Fruit fly (Drosophila melanogaster) whole organism, embryonic: Measurements from ENCODE around the gene CG15308.
A peak's percentile ranks its signal among the peaks of the same experiment; 100 is the strongest.

ENCODE experiments used
- CG10147 ChIP-seq: fragments of 200-800 bp; sonication (Bioruptor generic); optimal IDR thresholded peaks from 2 replicates; lab custom pipeline; 2019; ENCODE audit warnings: missing biosample characterization, mild to moderate bottlenecking, missing genetic modification characterization, moderate library complexity
- CG15073 ChIP-seq: fragments of 200-800 bp; sonication (Bioruptor generic); optimal IDR thresholded peaks from 2 replicates; lab custom pipeline; 2016; ENCODE audit warnings: missing biosample characterization, missing genetic modification characterization
- CG1603 ChIP-seq: fragments of 200-800 bp; sonication (Bioruptor generic); optimal IDR thresholded peaks from 2 replicates; lab custom pipeline; 2019; ENCODE audit warnings: missing biosample characterization, mild to moderate bottlenecking, missing genetic modification characterization, moderate library complexity
- CG16815 ChIP-seq: fragments of 200-800 bp; sonication (Bioruptor generic); optimal IDR thresholded peaks from 3 replicates; lab custom pipeline; 2017; ENCODE audit warnings: missing biosample characterization, mild to moderate bottlenecking, missing genetic modification characterization
- CG17186 ChIP-seq: fragments of 200-800 bp; sonication (Bioruptor generic); optimal IDR thresholded peaks from 3 replicates; lab custom pipeline; 2017; ENCODE audit warnings: missing biosample characterization, missing genetic modification reagents, missing genetic modification characterization
- CG2116 ChIP-seq: fragments of 200-800 bp; sonication (Bioruptor generic); optimal IDR thresholded peaks from 3 replicates; lab custom pipeline; 2018; ENCODE audit warnings: missing biosample characterization, mild to moderate bottlenecking, missing genetic modification characterization
- CG2199 ChIP-seq: fragments of 200-800 bp; sonication (Bioruptor generic); IDR thresholded peaks from 3 replicates; pipeline ENCODE4 v1.3.6; 2022; ENCODE audit warnings: missing biosample characterization, missing genetic modification characterization
- CG2712 ChIP-seq: fragments of 200-800 bp; optimal IDR thresholded peaks from 3 replicates; lab custom pipeline; 2019; ENCODE audit warnings: missing biosample characterization, mild to moderate bottlenecking, missing genetic modification characterization, moderate library complexity
- CG30020 ChIP-seq: fragments of 200-800 bp; optimal IDR thresholded peaks from 2 replicates; lab custom pipeline; 2019; ENCODE audit warnings: missing biosample characterization, mild to moderate bottlenecking, missing genetic modification characterization, moderate library complexity
- CG33557 ChIP-seq: fragments of 200-800 bp; sonication (Bioruptor generic); optimal IDR thresholded peaks from 2 replicates; lab custom pipeline; 2019; ENCODE audit warnings: missing biosample characterization, mild to moderate bottlenecking, missing genetic modification characterization, moderate library complexity
- CG42726 ChIP-seq: fragments of 200-800 bp; sonication (Bioruptor generic); IDR thresholded peaks from 2 replicates; pipeline ENCODE4 v1.3.6; 2022; ENCODE audit warnings: missing biosample characterization, missing genetic modification characterization; ENCODE audit not compliant: partially characterized antibody
- CG4282 ChIP-seq: fragments of 200-800 bp; sonication (Bioruptor generic); optimal IDR thresholded peaks from 2 replicates; lab custom pipeline; 2016; ENCODE audit warnings: missing biosample characterization, missing genetic modification characterization
- CG4424 ChIP-seq: fragments of 200-800 bp; sonication (Bioruptor generic); optimal IDR thresholded peaks from 3 replicates; lab custom pipeline; 2016; ENCODE audit warnings: missing biosample characterization, missing genetic modification characterization
- CG7786 ChIP-seq: fragments of 200-800 bp; sonication (Bioruptor generic); optimal IDR thresholded peaks from 2 replicates; lab custom pipeline; 2016; ENCODE audit warnings: missing biosample characterization, missing genetic modification characterization
- CG7839 ChIP-seq: fragments of 200-800 bp; sonication (Bioruptor generic); optimal IDR thresholded peaks from 3 replicates; lab custom pipeline; 2018; ENCODE audit warnings: missing biosample characterization, mild to moderate bottlenecking, missing genetic modification characterization, moderate library complexity
- CG8765 ChIP-seq: fragments of 200-800 bp; sonication (Bioruptor generic); IDR thresholded peaks from 2 replicates; pipeline ENCODE4 v1.3.6; 2022; ENCODE audit warnings: missing biosample characterization, missing genetic modification characterization
- CG9876 ChIP-seq: fragments of 200-800 bp; sonication (Bioruptor generic); optimal IDR thresholded peaks from 2 replicates; lab custom pipeline; 2016; ENCODE audit warnings: missing biosample characterization, missing genetic modification characterization
- CTCF ChIP-seq: fragments of 200-800 bp; sonication (Bioruptor generic); optimal IDR thresholded peaks from 2 replicates; lab custom pipeline; 2017; ENCODE audit warnings: missing biosample characterization, mild to moderate bottlenecking, missing genetic modification characterization, moderate library complexity
- Dad ChIP-seq: fragments of 200-800 bp; sonication (Bioruptor generic); optimal IDR thresholded peaks from 3 replicates; lab custom pipeline; 2016; ENCODE audit warnings: missing biosample characterization, missing genetic modification characterization
- Dref ChIP-seq: fragments of 200-800 bp; sonication (Bioruptor generic); IDR thresholded peaks from 2 replicates; pipeline ENCODE4 v1.3.6; 2022; ENCODE audit warnings: missing biosample characterization, missing genetic modification characterization
- ERR ChIP-seq: fragments of 200-800 bp; sonication (Bioruptor generic); optimal IDR thresholded peaks from 2 replicates; lab custom pipeline; 2016; ENCODE audit warnings: missing biosample characterization, missing genetic modification characterization
- Fer2 ChIP-seq: fragments of 200-800 bp; sonication (Bioruptor generic); optimal IDR thresholded peaks from 2 replicates; lab custom pipeline; 2018; ENCODE audit warnings: missing biosample characterization, mild to moderate bottlenecking, missing genetic modification characterization, moderate library complexity
- Fer3 ChIP-seq: fragments of 200-800 bp; sonication (Bioruptor generic); optimal IDR thresholded peaks from 2 replicates; lab custom pipeline; 2018; ENCODE audit warnings: missing biosample characterization, mild to moderate bottlenecking, missing genetic modification characterization, moderate library complexity
- Hr3 ChIP-seq: fragments of 200-800 bp; sonication (Bioruptor generic); optimal IDR thresholded peaks from 3 replicates; lab custom pipeline; 2016; ENCODE audit warnings: missing biosample characterization, missing genetic modification characterization
- Hr78 ChIP-seq, 2 experiments: fragments of 200-800 bp in 1 of 2; fragments of >200 bp in 1 of 2; sonication (Bioruptor generic) in 1 of 2; optimal IDR thresholded peaks; 2 replicates each; lab custom pipeline; 2017 to 2019; ENCODE audit warnings: missing biosample characterization in 2 of 2, missing genetic modification characterization in 2 of 2, mild to moderate bottlenecking in 1 of 2, moderate library complexity in 1 of 2
- MESR4 ChIP-seq: fragments of 200-800 bp; sonication (Bioruptor generic); optimal IDR thresholded peaks from 2 replicates; lab custom pipeline; 2018; ENCODE audit warnings: missing biosample characterization, mild to moderate bottlenecking, missing genetic modification characterization, moderate library complexity
- Nf-YC ChIP-seq: fragments of 200-800 bp; optimal IDR thresholded peaks from 3 replicates; lab custom pipeline; 2019; ENCODE audit warnings: missing biosample characterization, mild to moderate bottlenecking, missing genetic modification characterization, moderate library complexity
- Oli ChIP-seq: fragments of 200-800 bp; sonication (Bioruptor generic); optimal IDR thresholded peaks from 2 replicates; lab custom pipeline; 2018; ENCODE audit warnings: missing biosample characterization, mild to moderate bottlenecking, missing genetic modification characterization, moderate library complexity
- Poxn ChIP-seq: fragments of 200-800 bp; sonication (Bioruptor generic); IDR thresholded peaks from 2 replicates; pipeline ENCODE4 v1.3.6; 2022; ENCODE audit warnings: missing biosample characterization, missing genetic modification characterization
- Rx ChIP-seq: fragments of 200-800 bp; sonication (Bioruptor generic); IDR thresholded peaks from 2 replicates; pipeline ENCODE4 v1.3.6; 2022; ENCODE audit warnings: missing biosample characterization, missing genetic modification characterization
- Side ChIP-seq: fragments of 200-800 bp; sonication (Bioruptor generic); optimal IDR thresholded peaks from 2 replicates; lab custom pipeline; 2016; ENCODE audit warnings: missing biosample characterization, missing genetic modification characterization
- Vsx1 ChIP-seq: fragments of 200-800 bp; sonication (Bioruptor generic); optimal IDR thresholded peaks from 2 replicates; lab custom pipeline; 2017; ENCODE audit warnings: missing biosample characterization, mild to moderate bottlenecking, missing genetic modification characterization, missing genetic modification reagents
- br ChIP-seq: fragments of >200 bp; optimal IDR thresholded peaks from 2 replicates; lab custom pipeline; 2017
- caup ChIP-seq: fragments of 200-800 bp; sonication (Bioruptor generic); optimal IDR thresholded peaks from 3 replicates; lab custom pipeline; 2017; ENCODE audit warnings: missing biosample characterization, mild to moderate bottlenecking, missing genetic modification characterization, moderate library complexity; ENCODE audit not compliant: severe bottlenecking
- croc ChIP-seq: fragments of 200-800 bp; sonication (Bioruptor generic); conservative IDR thresholded peaks from 3 replicates; pipeline ENCODE4 v1.3.6; 2022; ENCODE audit warnings: missing biosample characterization, missing genetic modification characterization
- dimm ChIP-seq: fragments of 200-800 bp; sonication (Bioruptor generic); IDR thresholded peaks from 2 replicates; pipeline ENCODE4 v1.3.6; 2022; ENCODE audit warnings: missing biosample characterization, missing genetic modification characterization
- exex ChIP-seq: fragments of 200-800 bp; sonication (Bioruptor generic); optimal IDR thresholded peaks from 4 replicates; lab custom pipeline; 2018; ENCODE audit warnings: missing biosample characterization, mild to moderate bottlenecking, missing genetic modification characterization, moderate library complexity
- fd102C ChIP-seq: fragments of 200-800 bp; sonication (Bioruptor generic); optimal IDR thresholded peaks from 2 replicates; lab custom pipeline; 2018; ENCODE audit warnings: missing biosample characterization, mild to moderate bottlenecking, missing genetic modification characterization, moderate library complexity
- ftz-f1 ChIP-seq: fragments of 200-800 bp; sonication (Bioruptor generic); optimal IDR thresholded peaks from 2 replicates; lab custom pipeline; 2016; ENCODE audit warnings: missing biosample characterization, missing genetic modification characterization
- her ChIP-seq: fragments of 200-800 bp; sonication (Bioruptor generic); optimal IDR thresholded peaks from 2 replicates; lab custom pipeline; 2016; ENCODE audit warnings: missing biosample characterization, missing genetic modification characterization
- insv ChIP-seq, 2 experiments: fragments of 200-800 bp; sonication (Bioruptor generic); optimal IDR thresholded peaks; 3 replicates each; lab custom pipeline; 2016 to 2018; ENCODE audit warnings: missing biosample characterization in 2 of 2, missing genetic modification characterization in 2 of 2
- jumu ChIP-seq: fragments of 200-800 bp; sonication (Bioruptor generic); optimal IDR thresholded peaks from 3 replicates; lab custom pipeline; 2016; ENCODE audit warnings: missing biosample characterization, missing genetic modification characterization
- mam ChIP-seq: fragments of 200-800 bp; sonication (Bioruptor generic); optimal IDR thresholded peaks from 3 replicates; lab custom pipeline; 2016; ENCODE audit warnings: missing biosample characterization, missing genetic modification characterization
- onecut ChIP-seq: fragments of 200-800 bp; sonication (Bioruptor generic); IDR thresholded peaks from 2 replicates; pipeline ENCODE4 v1.3.6; 2022; ENCODE audit warnings: missing biosample characterization, missing genetic modification characterization
- pan ChIP-seq, 4 experiments: fragments of >200 bp in 3 of 4; fragments of 200-800 bp in 1 of 4; sonication (Bioruptor generic) in 1 of 4; optimal IDR thresholded peaks in 3 of 4; IDR thresholded peaks in 1 of 4; 2 replicates each; pipeline versions ENCODE4 v1.3.6 to Lab custom; 2017 to 2022; ENCODE audit warnings: missing biosample characterization in 2 of 4, missing genetic modification characterization in 2 of 4, mixed read lengths in 1 of 4
- pho ChIP-seq: fragments of 200-800 bp; sonication (Bioruptor generic); optimal IDR thresholded peaks from 2 replicates; lab custom pipeline; 2016; ENCODE audit warnings: missing biosample characterization, missing genetic modification characterization
- repo ChIP-seq: fragments of 200-800 bp; sonication (Bioruptor generic); optimal IDR thresholded peaks from 2 replicates; lab custom pipeline; 2016; ENCODE audit warnings: missing biosample characterization, missing genetic modification characterization
- tap ChIP-seq: fragments of 200-800 bp; optimal IDR thresholded peaks from 3 replicates; lab custom pipeline; 2019; ENCODE audit warnings: missing biosample characterization, mild to moderate bottlenecking, missing genetic modification characterization, moderate library complexity
- zfh2 ChIP-seq: fragments of 200-800 bp; sonication (Bioruptor generic); optimal IDR thresholded peaks from 2 replicates; lab custom pipeline; 2016; ENCODE audit warnings: missing biosample characterization, missing genetic modification characterization

CG15308 gene

dm6 chrX:10265213-10266017 is 46.5 kb upstream of the CG15308 start, which contains the start of gene CG12643 (continued):
- TF ChIP-seq mam (GFP tag; lab: Kevin White, UChicago) (peak; percentile 91), jumu (GFP tag; lab: Kevin White, UChicago) (peak; percentile 92), ERR (GFP tag; lab: Kevin White, UChicago) (peak; percentile 94), Nf-YC (tag; lab: Kevin White, UChicago) (peak; percentile 79), her (GFP tag; lab: Kevin White, UChicago) (peak; percentile 94), pho (GFP tag; lab: Kevin White, UChicago) (peak; percentile 90), CG4282 (GFP tag; lab: Kevin White, UChicago) (peak; percentile 89), dimm (GFP tag; lab: Robert Waterston, UW) (peak; percentile 83), CG17186 (GFP tag; lab: Kevin White, UChicago) (peak; percentile 84), Hr78 (GFP tag; optimal IDR thresholded peaks at IDR 0.05; lab: Kevin White, UChicago) (peak in 1 of 2 experiments; percentile 61), CG8765 (peak; percentile 60; the same call in 1 of the 2 replicates), Hr3 (peak; percentile 82), Fer3 (tag; lab: Kevin White, UChicago) (peak; percentile 78), fd102C (GFP tag; lab: Kevin White, UChicago) (no peak), exex (tag; lab: Kevin White, UChicago) (peak; percentile 49), Dad (GFP tag; lab: Kevin White, UChicago) (peak; percentile 91), Rx (GFP tag; lab: Robert Waterston, UW) (peak; percentile 94), CG15073 (peak; percentile 32), Fer2 (peak; percentile 3), CG42726 (GFP tag; lab: Robert Waterston, UW) (no peak), Side (GFP tag; lab: Kevin White, UChicago) (peak; percentile 91), MESR4 (peak; percentile 26), CG7786 (GFP tag; lab: Kevin White, UChicago) (peak; percentile 94), CG16815 (peak; percentile 65), CG4424 (peak; percentile 92), caup (peak; percentile 80), CTCF (GFP tag; lab: Kevin White, UChicago) (peak; percentile 49), onecut (GFP tag; lab: Robert Waterston, UW) (peak; percentile 60), tap (tag; lab: Kevin White, UChicago) (peak; percentile 78), CG10147 (GFP tag; lab: Kevin White, UChicago) (peak; percentile 77), Dref (peak; percentile 36; the same call in 1 of the 2 replicates), CG33557 (peak; percentile 72), CG7839 (tag; lab: Kevin White, UChicago) (peak; percentile 83), CG9876 (GFP tag; lab: Kevin White, UChicago) (peak; percentile 93), br (no peak), CG2712 (tag; lab: Kevin White, UChicago) (peak; percentile 75), CG2116 (peak; percentile 53), ftz-f1 (GFP tag; lab: Kevin White, UChicago) (peak; percentile 50), Oli (tag; lab: Kevin White, UChicago) (peak; percentile 78), repo (GFP tag; lab: Kevin White, UChicago) (peak; percentile 91), insv (GFP tag; optimal IDR thresholded peaks at IDR 0.05; lab: Kevin White, UChicago) (peak; percentile 27 to 70), Vsx1 (GFP tag; lab: Kevin White, UChicago) (peak; percentile 67), CG30020 (peak; percentile 70), croc (GFP tag; lab: Robert Waterston, UW) (peak; percentile 84), Poxn (no peak), zfh2 (GFP tag; lab: Kevin White, UChicago) (peak; percentile 66), CG2199 (GFP tag; lab: Robert Waterston, UW) (peak; percentile 92), pan (optimal IDR thresholded peaks at IDR 0.05; lab: Kevin White, UChicago) (peak in 1 of 2 experiments; percentile 26), pan (GFP tag; optimal IDR thresholded peaks at IDR 0.05 in 1 of 2, IDR thresholded peaks at IDR 0.05 in 1 of 2) (peak; percentile 51 to 93), CG1603 (tag; lab: Kevin White, UChicago) (peak; percentile 97)
